Fruit fly (Drosophila melanogaster) whole organism, embryonic: ENCODE measurements around the gene cnc.

ENCODE experiments used
- CG18262 ChIP-seq: fragments of 200-800 bp; optimal IDR thresholded peaks from 3 replicates; lab custom pipeline; 2019; ENCODE audit warnings: missing biosample characterization, mild to moderate bottlenecking, missing genetic modification characterization, moderate library complexity
- Vsx1 ChIP-seq: fragments of 200-800 bp; sonication (Bioruptor generic); optimal IDR thresholded peaks from 2 replicates; lab custom pipeline; 2017; ENCODE audit warnings: missing biosample characterization, mild to moderate bottlenecking, missing genetic modification characterization, missing genetic modification reagents
- ewg ChIP-seq: fragments of 200-800 bp; sonication (Bioruptor generic); optimal IDR thresholded peaks from 3 replicates; lab custom pipeline; 2017; ENCODE audit warnings: mild to moderate bottlenecking, missing biosample characterization, missing genetic modification reagents, missing genetic modification characterization
- mirr ChIP-seq: fragments of 200-800 bp; sonication (Bioruptor generic); optimal IDR thresholded peaks from 3 replicates; lab custom pipeline; 2018; ENCODE audit warnings: missing biosample characterization, mild to moderate bottlenecking, missing genetic modification characterization
- sim ChIP-seq: fragments of 200-800 bp; sonication (Bioruptor generic); IDR thresholded peaks from 2 replicates; pipeline ENCODE4 v1.3.6; 2022; ENCODE audit warnings: missing biosample characterization, missing genetic modification characterization

- TF ChIP-seq CG18262 (no peak), sim (peak; percentile 15; the same call in 1 of the 2 replicates), ewg (no peak), Vsx1 (GFP tag; lab: Kevin White, UChicago) (no peak), mirr (GFP tag; lab: Kevin White, UChicago) (peak; percentile 69)
Measured at dm6 chr3R:23156865-23157515, 69.5 kb downstream of the cnc start.
